Fruit fly (Drosophila melanogaster) whole organism, embryonic: ENCODE data around the gene SMSr.

Experiments used
- CG10462 ChIP-seq: fragments of 200-800 bp; sonication (Bioruptor generic); optimal IDR thresholded peaks from 2 replicates; lab custom pipeline; 2016; ENCODE audit warnings: missing biosample characterization, missing genetic modification characterization
- CG10565 ChIP-seq: fragments of 200-800 bp; sonication (Bioruptor generic); optimal IDR thresholded peaks from 3 replicates; lab custom pipeline; 2016; ENCODE audit warnings: missing biosample characterization, mild to moderate bottlenecking, missing genetic modification characterization
- CG11456 ChIP-seq: fragments of 200-800 bp; sonication (Bioruptor generic); IDR thresholded peaks from 3 replicates; pipeline ENCODE4 v1.3.6; 2022; ENCODE audit warnings: missing biosample characterization, missing genetic modification characterization
- CG11695 ChIP-seq: fragments of 200-800 bp; sonication (Bioruptor generic); IDR thresholded peaks from 3 replicates; pipeline ENCODE4 v1.3.6; 2022; ENCODE audit warnings: missing biosample characterization, missing genetic modification characterization
- CG12155 ChIP-seq: fragments of 200-800 bp; sonication (Bioruptor generic); optimal IDR thresholded peaks from 3 replicates; lab custom pipeline; 2016; ENCODE audit warnings: missing biosample characterization, missing genetic modification characterization
- CG14050 ChIP-seq: fragments of 200-800 bp; sonication (Bioruptor generic); IDR thresholded peaks from 3 replicates; pipeline ENCODE4 v1.3.6; 2022; ENCODE audit warnings: missing biosample characterization, missing genetic modification characterization
- CG14441 ChIP-seq: fragments of 200-800 bp; sonication (Bioruptor generic); IDR thresholded peaks from 2 replicates; pipeline ENCODE4 v1.3.6; 2022; ENCODE audit warnings: missing biosample characterization, missing genetic modification characterization
- CG14667 ChIP-seq: fragments of 200-800 bp; sonication (Bioruptor generic); IDR thresholded peaks from 2 replicates; pipeline ENCODE4 v1.3.6; 2022; ENCODE audit warnings: missing biosample characterization, missing genetic modification characterization
- CG14965 ChIP-seq: fragments of 200-800 bp; sonication (Bioruptor generic); optimal IDR thresholded peaks from 2 replicates; lab custom pipeline; 2016; ENCODE audit warnings: missing biosample characterization, missing genetic modification characterization, borderline replicate concordance
- CG17912 ChIP-seq: fragments of 200-800 bp; sonication (Bioruptor generic); optimal IDR thresholded peaks from 2 replicates; lab custom pipeline; 2018; ENCODE audit warnings: missing biosample characterization, mild to moderate bottlenecking, missing genetic modification characterization
- CG2116 ChIP-seq: fragments of 200-800 bp; sonication (Bioruptor generic); optimal IDR thresholded peaks from 3 replicates; lab custom pipeline; 2018; ENCODE audit warnings: missing biosample characterization, mild to moderate bottlenecking, missing genetic modification characterization
- CG2678 ChIP-seq: fragments of 200-800 bp; sonication (Bioruptor generic); optimal IDR thresholded peaks from 3 replicates; lab custom pipeline; 2019; ENCODE audit warnings: missing biosample characterization, mild to moderate bottlenecking, missing genetic modification characterization, moderate library complexity
- CG32532 ChIP-seq: fragments of 200-800 bp; sonication (Bioruptor generic); IDR thresholded peaks from 2 replicates; pipeline ENCODE4 v1.3.6; 2022; ENCODE audit warnings: missing biosample characterization, missing genetic modification characterization
- CG3407 ChIP-seq: fragments of 200-800 bp; sonication (Bioruptor generic); optimal IDR thresholded peaks from 2 replicates; lab custom pipeline; 2018; ENCODE audit warnings: missing biosample characterization, mild to moderate bottlenecking, missing genetic modification characterization
- CG3726 ChIP-seq: fragments of 200-800 bp; sonication (Bioruptor generic); IDR thresholded peaks from 3 replicates; pipeline ENCODE4, ENCODE4 v1.3.6; 2022; ENCODE audit warnings: missing biosample characterization, missing genetic modification characterization
- CG3847 ChIP-seq: fragments of 200-800 bp; sonication (Bioruptor generic); IDR thresholded peaks from 2 replicates; pipeline ENCODE4 v1.3.6; 2022; ENCODE audit warnings: missing biosample characterization, missing genetic modification characterization
- CG4404 ChIP-seq: fragments of 200-800 bp; sonication (Bioruptor generic); IDR thresholded peaks from 2 replicates; pipeline ENCODE4 v1.3.6; 2022; ENCODE audit warnings: missing biosample characterization, missing genetic modification characterization
- CG6654 ChIP-seq: fragments of 200-800 bp; sonication (Bioruptor generic); optimal IDR thresholded peaks from 2 replicates; lab custom pipeline; 2017; ENCODE audit warnings: missing biosample characterization, mild to moderate bottlenecking, missing genetic modification characterization
- Doc3 ChIP-seq: fragments of 200-800 bp; sonication (Bioruptor generic); IDR thresholded peaks from 3 replicates; pipeline ENCODE4 v1.3.6; 2022; ENCODE audit warnings: missing biosample characterization, missing genetic modification characterization; ENCODE audit not compliant: partially characterized antibody
- Dp ChIP-seq: fragments of 200-800 bp; sonication (Bioruptor generic); optimal IDR thresholded peaks from 2 replicates; lab custom pipeline; 2018; ENCODE audit warnings: missing biosample characterization, mild to moderate bottlenecking, missing genetic modification characterization, moderate library complexity
- Gsc ChIP-seq: fragments of 200-800 bp; sonication (Bioruptor generic); IDR thresholded peaks from 2 replicates; pipeline ENCODE4 v1.3.6; 2022; ENCODE audit warnings: missing biosample characterization, missing genetic modification characterization
- H2.0 ChIP-seq: fragments of 200-800 bp; sonication (Bioruptor generic); IDR thresholded peaks from 2 replicates; pipeline ENCODE4 v1.3.6; 2022; ENCODE audit warnings: missing biosample characterization, missing genetic modification characterization
- NC2α ChIP-seq: fragments of 200-800 bp; sonication (Bioruptor generic); optimal IDR thresholded peaks from 2 replicates; lab custom pipeline; 2016; ENCODE audit warnings: missing biosample characterization, missing genetic modification characterization
- Nf-YB ChIP-seq: fragments of 200-800 bp; sonication (Bioruptor generic); optimal IDR thresholded peaks from 3 replicates; lab custom pipeline; 2019; ENCODE audit warnings: missing biosample characterization, mild to moderate bottlenecking, missing genetic modification characterization, moderate library complexity
- Oaz ChIP-seq: fragments of 200-800 bp; sonication (Bioruptor generic); IDR thresholded peaks from 2 replicates; pipeline ENCODE4 v1.3.6; 2022; ENCODE audit warnings: missing biosample characterization, missing genetic modification characterization
- Sox102F ChIP-seq: fragments of 200-800 bp; sonication (Bioruptor generic); optimal IDR thresholded peaks from 2 replicates; lab custom pipeline; 2018; ENCODE audit warnings: missing biosample characterization, mild to moderate bottlenecking, missing genetic modification characterization, moderate library complexity
- Sry-β ChIP-seq: fragments of 200-800 bp; sonication (Bioruptor generic); optimal IDR thresholded peaks from 2 replicates; lab custom pipeline; 2018; ENCODE audit warnings: missing biosample characterization, mild to moderate bottlenecking, missing genetic modification characterization, moderate library complexity
- Ssrp ChIP-seq: fragments of 200-800 bp; sonication (Bioruptor generic); optimal IDR thresholded peaks from 2 replicates; lab custom pipeline; 2018; ENCODE audit warnings: missing biosample characterization, mild to moderate bottlenecking, missing genetic modification characterization, moderate library complexity
- Tbp ChIP-seq: fragments of >200 bp; optimal IDR thresholded peaks from 2 replicates; lab custom pipeline; 2018; ENCODE audit warnings: missing biosample characterization, missing genetic modification characterization
- abd-A ChIP-seq: fragments of 200-800 bp; sonication (Bioruptor generic); optimal IDR thresholded peaks from 3 replicates; lab custom pipeline; 2019; ENCODE audit warnings: missing biosample characterization, mild to moderate bottlenecking, missing genetic modification characterization, moderate library complexity
- aop ChIP-seq: fragments of 200-800 bp; sonication (Bioruptor generic); IDR thresholded peaks from 2 replicates; pipeline ENCODE4 v1.3.6; 2022; ENCODE audit warnings: missing biosample characterization, missing genetic modification characterization
- bcd ChIP-seq: fragments of 200-800 bp; sonication (Bioruptor generic); optimal IDR thresholded peaks from 2 replicates; lab custom pipeline; 2017; ENCODE audit warnings: missing biosample characterization, mild to moderate bottlenecking, missing genetic modification characterization
- br ChIP-seq: fragments of >200 bp; optimal IDR thresholded peaks from 2 replicates; lab custom pipeline; 2017
- cas ChIP-seq: fragments of 200-800 bp; sonication (Bioruptor generic); IDR thresholded peaks from 2 replicates; pipeline ENCODE4 v1.3.6; 2022; ENCODE audit warnings: missing biosample characterization, missing genetic modification characterization
- crol ChIP-seq: fragments of 200-800 bp; sonication (Bioruptor generic); IDR thresholded peaks from 2 replicates; pipeline ENCODE4 v1.3.6; 2022; ENCODE audit warnings: missing biosample characterization, missing genetic modification characterization
- gsb-n ChIP-seq: fragments of 200-800 bp; sonication (Bioruptor generic); optimal IDR thresholded peaks from 3 replicates; lab custom pipeline; 2018; ENCODE audit warnings: missing biosample characterization, mild to moderate bottlenecking, missing genetic modification characterization
- insv ChIP-seq, 2 experiments: fragments of 200-800 bp; sonication (Bioruptor generic); optimal IDR thresholded peaks; 3 replicates each; lab custom pipeline; 2016 to 2018; ENCODE audit warnings: missing biosample characterization in 2 of 2, missing genetic modification characterization in 2 of 2
- lola ChIP-seq, 3 experiments: fragments of >200 bp in 2 of 3; fragments of 200-800 bp in 1 of 3; sonication (Bioruptor generic) in 1 of 3; optimal IDR thresholded peaks; 2 replicates each; lab custom pipeline; 2017 to 2019; ENCODE audit warnings: missing biosample characterization in 3 of 3, missing genetic modification characterization in 3 of 3, mild to moderate bottlenecking in 1 of 3, moderate library complexity in 1 of 3
- onecut ChIP-seq: fragments of 200-800 bp; sonication (Bioruptor generic); IDR thresholded peaks from 2 replicates; pipeline ENCODE4 v1.3.6; 2022; ENCODE audit warnings: missing biosample characterization, missing genetic modification characterization
- pfk ChIP-seq: fragments of 200-800 bp; sonication (Bioruptor generic); optimal IDR thresholded peaks from 2 replicates; lab custom pipeline; 2018; ENCODE audit warnings: missing biosample characterization, mild to moderate bottlenecking, missing genetic modification characterization, moderate library complexity
- phol ChIP-seq: fragments of 200-800 bp; sonication (Bioruptor generic); optimal IDR thresholded peaks from 3 replicates; lab custom pipeline; 2018; ENCODE audit warnings: missing biosample characterization, mild to moderate bottlenecking, missing genetic modification characterization, moderate library complexity
- sens ChIP-seq: fragments of 200-800 bp; sonication (Bioruptor generic); peaks from one replicate; lab custom pipeline; 2016; ENCODE audit warnings: missing biosample characterization, missing genetic modification characterization
- slbo ChIP-seq: fragments of 200-800 bp; sonication (Bioruptor generic); IDR thresholded peaks from 2 replicates; pipeline ENCODE4 v1.3.6; 2022; ENCODE audit warnings: missing biosample characterization, missing genetic modification characterization
- slp2 ChIP-seq: fragments of 200-800 bp; sonication (Bioruptor generic); optimal IDR thresholded peaks from 2 replicates; lab custom pipeline; 2016; ENCODE audit warnings: missing biosample characterization, missing genetic modification characterization
- tna ChIP-seq: fragments of 200-800 bp; sonication (Bioruptor generic); IDR thresholded peaks from 2 replicates; pipeline ENCODE4 v1.3.6; 2022; ENCODE audit warnings: missing biosample characterization, missing genetic modification characterization; ENCODE audit not compliant: partially characterized antibody
- trh ChIP-seq: fragments of 200-800 bp; sonication (Bioruptor generic); optimal IDR thresholded peaks from 2 replicates; lab custom pipeline; 2016; ENCODE audit warnings: missing biosample characterization, missing genetic modification characterization
- ttk ChIP-seq: fragments of 200-800 bp; sonication (Bioruptor generic); IDR thresholded peaks from 2 replicates; pipeline ENCODE4 v2.1.2; 2022; ENCODE audit warnings: missing biosample characterization, missing genetic modification characterization
- usp ChIP-seq: fragments of >200 bp; optimal IDR thresholded peaks from 2 replicates; lab custom pipeline; 2017; ENCODE audit warnings: missing biosample characterization, missing genetic modification characterization
- wor ChIP-seq: fragments of 200-800 bp; sonication (Bioruptor generic); IDR thresholded peaks from 2 replicates; pipeline ENCODE4 v1.3.6; 2022; ENCODE audit warnings: missing biosample characterization, missing genetic modification characterization
- zen2 ChIP-seq: fragments of 200-800 bp; sonication (Bioruptor generic); IDR thresholded peaks from 3 replicates; pipeline ENCODE4 v1.3.6; 2022; ENCODE audit warnings: missing biosample characterization, missing genetic modification characterization; ENCODE audit not compliant: partially characterized antibody

The SMSr gene

DNA sequence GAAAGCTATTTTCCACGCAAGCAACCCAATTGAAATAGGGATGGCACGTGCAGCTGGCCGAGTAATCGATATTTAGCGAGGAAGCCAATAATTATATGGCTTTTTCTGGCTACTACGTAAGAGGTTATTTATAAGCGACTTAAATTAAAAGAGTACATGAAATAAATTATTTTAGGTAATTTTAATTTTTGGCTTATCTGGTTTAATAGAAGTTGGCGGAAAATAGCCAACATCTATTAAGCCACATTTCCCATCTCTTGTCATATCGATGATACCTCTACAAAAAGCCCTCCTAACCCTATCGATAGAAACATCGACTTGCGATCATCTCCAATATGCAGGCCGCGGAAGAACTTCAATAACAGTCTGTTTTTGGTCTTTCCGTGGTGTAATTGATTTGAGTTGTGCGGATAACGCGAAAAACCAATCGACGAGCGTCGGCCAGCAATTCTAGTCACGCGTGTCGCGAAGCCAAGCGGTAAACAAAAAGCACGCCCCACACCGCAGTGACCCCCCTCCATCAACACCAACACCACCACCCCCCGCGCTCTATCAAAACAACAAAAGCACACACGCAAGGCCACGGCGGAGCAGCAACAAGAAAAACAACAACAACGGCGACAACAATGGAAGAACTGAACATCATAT, 33.2 kb downstream of the SMSr start, which contains the start of the genes Srp19 and qm (continued):
- no peak for TF ChIP-seq CG3407 (GFP tag; lab: Kevin White, UChicago)
- TF ChIP-seq aop (GFP tag; lab: Robert Waterston, UW): peak; percentile 53; the same call in 1 of the 2 replicates
- TF ChIP-seq Gsc (GFP tag; lab: Robert Waterston, UW): no peak
- no peak for TF ChIP-seq Tbp (GFP tag; lab: Kevin White, UChicago)
- peak in 1 of 3 experiments; percentile 13 for TF ChIP-seq lola (GFP tag; optimal IDR thresholded peaks at IDR 0.05; lab: Kevin White, UChicago)
- no peak for TF ChIP-seq Oaz (GFP tag; lab: Robert Waterston, UW)
- TF ChIP-seq Ssrp (tag; lab: Kevin White, UChicago): no peak
- TF ChIP-seq CG6654 (GFP tag; lab: Kevin White, UChicago): no peak
- no peak for TF ChIP-seq CG14050 (GFP tag; lab: Robert Waterston, UW)
- TF ChIP-seq slp2 (GFP tag; lab: Kevin White, UChicago): no peak
- TF ChIP-seq Sox102F (GFP tag; lab: Kevin White, UChicago): no peak
- peak; percentile 71 for TF ChIP-seq CG2116 (GFP tag; lab: Kevin White, UChicago)
- peak; percentile 99 for TF ChIP-seq crol (GFP tag; lab: Robert Waterston, UW)
- peak; percentile 93 for TF ChIP-seq Sry-β
- TF ChIP-seq phol (tag; lab: Kevin White, UChicago): peak; percentile 68
- 0 out of 2 replicates have a peak, but pooled peaks have one; percentile 2 for TF ChIP-seq H2.0 (GFP tag; lab: Robert Waterston, UW)
- peak; percentile 57 for TF ChIP-seq CG3847 (GFP tag; lab: Robert Waterston, UW)
- TF ChIP-seq CG14441: no peak
- TF ChIP-seq Nf-YB: peak; percentile 39
- no peak for TF ChIP-seq trh (GFP tag; lab: Kevin White, UChicago)
- TF ChIP-seq pfk (GFP tag; lab: Kevin White, UChicago): no peak
- TF ChIP-seq NC2α: no peak
- TF ChIP-seq CG17912 (GFP tag; lab: Kevin White, UChicago): no peak
- TF ChIP-seq wor (GFP tag; lab: Robert Waterston, UW): peak; percentile 11; the same call in 1 of the 2 replicates
- TF ChIP-seq CG10462: no peak
- TF ChIP-seq zen2 (GFP tag; lab: Robert Waterston, UW): peak; percentile 60; the same call in 2 of the 3 replicates
- TF ChIP-seq onecut (GFP tag; lab: Robert Waterston, UW): peak; percentile 44; the same call in 1 of the 2 replicates
- peak; percentile 78 for TF ChIP-seq Doc3 (GFP tag; lab: Robert Waterston, UW)
- peak; percentile 34; the same call in 1 of the 2 replicates for TF ChIP-seq CG4404
- TF ChIP-seq ttk: no peak
- TF ChIP-seq CG11695 (GFP tag; lab: Robert Waterston, UW): no peak
- peak; percentile 14; the same call in 1 of the 2 replicates for TF ChIP-seq cas (GFP tag; lab: Robert Waterston, UW)
- no peak for TF ChIP-seq abd-A (tag; lab: Kevin White, UChicago)
- TF ChIP-seq CG10565: no peak
- TF ChIP-seq bcd (GFP tag; lab: Kevin White, UChicago): peak; percentile 46
- peak in 1 of 2 experiments; percentile 23 for TF ChIP-seq insv (GFP tag; optimal IDR thresholded peaks at IDR 0.05; lab: Kevin White, UChicago)
- no peak for TF ChIP-seq usp (GFP tag; lab: Kevin White, UChicago)
- TF ChIP-seq CG2678 (tag; lab: Kevin White, UChicago): peak; percentile 33
- no peak for TF ChIP-seq CG3726
- peak; percentile 30; the same call in 1 of the 2 replicates for TF ChIP-seq CG14667 (GFP tag; lab: Robert Waterston, UW)
- no peak for TF ChIP-seq br (lab: Kevin White, UChicago)
- TF ChIP-seq sens: peak; percentile 84
- TF ChIP-seq tna (GFP tag; lab: Robert Waterston, UW): peak; percentile 54
- TF ChIP-seq gsb-n (tag; lab: Kevin White, UChicago): peak; percentile 22
- TF ChIP-seq slbo (GFP tag; lab: Robert Waterston, UW): peak; percentile 67; the same call in 1 of the 2 replicates
- peak; percentile 50 for TF ChIP-seq CG32532 (GFP tag; lab: Robert Waterston, UW)
- TF ChIP-seq CG11456 (GFP tag; lab: Robert Waterston, UW): 0 out of 3 replicates have a peak, but pooled peaks have one; percentile 41
- peak; percentile 36 for TF ChIP-seq CG12155 (GFP tag; lab: Kevin White, UChicago)
- no peak for TF ChIP-seq CG14965 (GFP tag; lab: Kevin White, UChicago)
- TF ChIP-seq Dp (GFP tag; lab: Kevin White, UChicago): peak; percentile 5
